Worm (Caenorhabditis elegans): ENCODE data around the gene skr-4.
"Not testable (repeated sequence)": the region's sequence is repeated elsewhere in the genome, so short reads cannot be mapped to it uniquely, and the experiment has no call there.

DNA sequence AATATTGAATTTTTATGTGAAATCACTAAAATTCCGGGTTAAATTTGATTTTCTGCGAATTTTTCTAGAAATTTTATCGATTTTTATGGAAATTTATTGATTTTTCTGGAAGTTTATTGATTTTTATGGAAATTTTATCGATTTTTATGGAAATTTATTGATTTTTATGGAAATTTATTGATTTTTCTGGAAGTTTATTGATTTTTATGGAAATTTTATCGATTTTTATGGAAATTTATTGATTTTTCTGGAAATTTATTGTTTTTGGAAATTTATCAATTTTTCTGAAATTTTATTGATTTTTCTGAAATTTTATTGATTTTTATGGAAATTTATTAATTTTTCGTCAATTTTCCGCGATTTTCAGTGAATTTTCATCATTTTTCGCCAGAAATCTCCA, 14.6 kb upstream of the skr-4 start:
- TF ChIP-seq sox-4, pha-4, tbx-2 (tag; optimal IDR thresholded peaks at IDR 0.05): not testable (repeated sequence)
